Worm (Caenorhabditis elegans): ENCODE measurements around the gene srh-131.

srh-131 gene

DNA sequence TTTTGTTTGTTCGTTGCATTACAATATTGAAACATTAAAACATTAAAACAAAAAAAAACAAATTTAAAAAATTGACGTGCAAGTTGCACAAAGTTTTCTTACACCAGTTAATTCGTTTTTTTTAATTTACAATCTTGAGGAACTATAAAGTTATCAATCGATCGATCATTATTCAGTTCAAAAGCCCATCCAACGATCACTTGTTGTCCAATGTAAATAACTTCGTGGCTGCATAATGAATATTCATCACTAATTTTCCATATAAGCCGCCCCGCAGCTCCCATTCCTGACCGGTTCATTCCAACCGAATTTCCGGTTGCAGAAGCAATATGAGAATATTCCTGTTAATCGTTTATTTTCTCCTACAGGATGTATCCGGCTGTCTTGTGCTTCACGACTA is 37.0 kb downstream of the srh-131 start, which contains the start of gene hpo-33:
Gene hpo-33 (plus strand): TSS at position 301 of the 400 bp plus-strand sequence.
- TF ChIP-seq him-1 (tag; optimal IDR thresholded peaks at IDR 0.05) (no peak), W03F9.2 (tag; optimal IDR thresholded peaks at IDR 0.05) (no peak), dao-5 (tag; optimal IDR thresholded peaks at IDR 0.05) (no peak)

ce11 chrV:17044500-17044899 is 39.2 kb downstream of the srh-131 start, which contains the start of gene F28B1.2:
Gene F28B1.2 (plus strand): TSS chrV:17044800.
- TF ChIP-seq him-1 (tag; optimal IDR thresholded peaks at IDR 0.05) (no peak), dao-5 (tag; optimal IDR thresholded peaks at IDR 0.05) (no peak)

Data from whole organism, L4/young adult.